Fruit fly (Drosophila melanogaster) whole organism, embryonic: Measurements from ENCODE around the gene CG42449.

Experiments
- Atf3 ChIP-seq: fragments of 200-800 bp; sonication (Bioruptor generic); optimal IDR thresholded peaks from 3 replicates; lab custom pipeline; 2016; ENCODE audit warnings: missing biosample characterization, missing genetic modification characterization
- CG10209 ChIP-seq: fragments of 200-800 bp; sonication (Bioruptor generic); optimal IDR thresholded peaks from 3 replicates; lab custom pipeline; 2017; ENCODE audit warnings: missing biosample characterization, mild to moderate bottlenecking, missing genetic modification characterization, missing genetic modification reagents
- CG10267 ChIP-seq: fragments of 200-800 bp; sonication (Bioruptor generic); optimal IDR thresholded peaks from 2 replicates; lab custom pipeline; 2018; ENCODE audit warnings: missing biosample characterization, mild to moderate bottlenecking, missing genetic modification characterization, moderate library complexity
- CG10274 ChIP-seq: fragments of 200-800 bp; sonication (Bioruptor generic); optimal IDR thresholded peaks from 3 replicates; lab custom pipeline; 2017; ENCODE audit warnings: missing biosample characterization, mild to moderate bottlenecking, missing genetic modification characterization
- CG10979 ChIP-seq: fragments of 200-800 bp; sonication (Bioruptor generic); optimal IDR thresholded peaks from 2 replicates; lab custom pipeline; 2018; ENCODE audit warnings: missing biosample characterization, mild to moderate bottlenecking, missing genetic modification characterization, moderate library complexity
- CG11504 ChIP-seq: fragments of 200-800 bp; sonication (Bioruptor generic); optimal IDR thresholded peaks from 3 replicates; lab custom pipeline; 2019; ENCODE audit warnings: missing biosample characterization, mild to moderate bottlenecking, missing genetic modification characterization, moderate library complexity
- CG12744 ChIP-seq: fragments of 200-800 bp; sonication (Bioruptor generic); optimal IDR thresholded peaks from 2 replicates; lab custom pipeline; 2016; ENCODE audit warnings: missing biosample characterization, missing genetic modification characterization
- CG15073 ChIP-seq: fragments of 200-800 bp; sonication (Bioruptor generic); optimal IDR thresholded peaks from 2 replicates; lab custom pipeline; 2016; ENCODE audit warnings: missing biosample characterization, missing genetic modification characterization
- CG16863 ChIP-seq: fragments of 200-800 bp; sonication (Bioruptor generic); optimal IDR thresholded peaks from 3 replicates; lab custom pipeline; 2016; ENCODE audit warnings: missing biosample characterization, missing genetic modification characterization
- CG2116 ChIP-seq: fragments of 200-800 bp; sonication (Bioruptor generic); optimal IDR thresholded peaks from 3 replicates; lab custom pipeline; 2018; ENCODE audit warnings: missing biosample characterization, mild to moderate bottlenecking, missing genetic modification characterization
- CG30431 ChIP-seq: fragments of 200-800 bp; sonication (Bioruptor generic); optimal IDR thresholded peaks from 2 replicates; lab custom pipeline; 2017; ENCODE audit warnings: missing biosample characterization, missing genetic modification characterization
- CG3065 ChIP-seq: fragments of 200-800 bp; sonication (Bioruptor generic); optimal IDR thresholded peaks from 2 replicates; lab custom pipeline; 2016; ENCODE audit warnings: missing biosample characterization, missing genetic modification characterization
- CG3163 ChIP-seq: fragments of 200-800 bp; sonication (Bioruptor generic); optimal IDR thresholded peaks from 3 replicates; lab custom pipeline; 2016; ENCODE audit warnings: missing biosample characterization, missing genetic modification characterization
- CG3995 ChIP-seq: fragments of 200-800 bp; sonication (Bioruptor generic); optimal IDR thresholded peaks from 3 replicates; lab custom pipeline; 2016; ENCODE audit warnings: missing biosample characterization, missing genetic modification characterization
- CG4854 ChIP-seq: fragments of 200-800 bp; sonication (Bioruptor generic); optimal IDR thresholded peaks from 2 replicates; lab custom pipeline; 2016; ENCODE audit warnings: missing biosample characterization, missing genetic modification characterization, inconsistent platforms
- CG5245 ChIP-seq: fragments of 200-800 bp; sonication (Bioruptor generic); optimal IDR thresholded peaks from 3 replicates; lab custom pipeline; 2016; ENCODE audit warnings: missing biosample characterization, missing genetic modification characterization
- CG7357 ChIP-seq: fragments of 200-800 bp; sonication (Bioruptor generic); IDR thresholded peaks from 3 replicates; pipeline ENCODE4 v1.3.6; 2022; ENCODE audit warnings: missing biosample characterization, missing genetic modification characterization
- CG7928 ChIP-seq: fragments of 200-800 bp; sonication (Bioruptor generic); optimal IDR thresholded peaks from 2 replicates; lab custom pipeline; 2017; ENCODE audit warnings: missing biosample characterization, mild to moderate bottlenecking, missing genetic modification characterization
- CG7963 ChIP-seq: fragments of 200-800 bp; sonication (Bioruptor generic); IDR thresholded peaks from 3 replicates; pipeline ENCODE4 v1.3.6; 2022; ENCODE audit warnings: missing biosample characterization, missing genetic modification characterization; ENCODE audit not compliant: partially characterized antibody
- CG8478 ChIP-seq: fragments of >200 bp; optimal IDR thresholded peaks from 2 replicates; lab custom pipeline; 2018
- CkIIα-i1 ChIP-seq: fragments of 200-800 bp; sonication (Bioruptor generic); IDR thresholded peaks from 2 replicates; pipeline ENCODE4 v1.3.6; 2022; ENCODE audit warnings: missing biosample characterization, missing genetic modification characterization
- D19A ChIP-seq: fragments of 200-800 bp; optimal IDR thresholded peaks from 3 replicates; lab custom pipeline; 2019; ENCODE audit warnings: missing biosample characterization, mild to moderate bottlenecking, missing genetic modification characterization, moderate library complexity
- Dp ChIP-seq: fragments of 200-800 bp; sonication (Bioruptor generic); optimal IDR thresholded peaks from 2 replicates; lab custom pipeline; 2018; ENCODE audit warnings: missing biosample characterization, mild to moderate bottlenecking, missing genetic modification characterization, moderate library complexity
- Elba2 ChIP-seq: fragments of 200-800 bp; sonication (Bioruptor generic); optimal IDR thresholded peaks from 3 replicates; lab custom pipeline; 2016; ENCODE audit warnings: missing biosample characterization, missing genetic modification characterization
- H15 ChIP-seq: fragments of 200-800 bp; sonication (Bioruptor generic); IDR thresholded peaks from 3 replicates; pipeline ENCODE4 v1.3.6; 2022; ENCODE audit warnings: missing biosample characterization, missing genetic modification characterization
- HHEX ChIP-seq: fragments of 200-800 bp; sonication (Bioruptor generic); optimal IDR thresholded peaks from 3 replicates; lab custom pipeline; 2017; ENCODE audit warnings: missing biosample characterization, mild to moderate bottlenecking, missing genetic modification characterization, missing genetic modification reagents
- HLH4C ChIP-seq: fragments of 200-800 bp; sonication (Bioruptor generic); IDR thresholded peaks from 3 replicates; pipeline ENCODE4 v1.3.6; 2022; ENCODE audit warnings: missing biosample characterization, missing genetic modification characterization; ENCODE audit not compliant: partially characterized antibody
- Hr39 ChIP-seq: fragments of >200 bp; optimal IDR thresholded peaks from 2 replicates; lab custom pipeline; 2017
- Hr51 ChIP-seq, 2 experiments: fragments of 200-800 bp; sonication (Bioruptor generic); optimal IDR thresholded peaks; 2 replicates in 1 of 2; 3 replicates in 1 of 2; lab custom pipeline; 2016 to 2018; ENCODE audit warnings: missing biosample characterization in 2 of 2, missing genetic modification characterization in 2 of 2, mild to moderate bottlenecking in 1 of 2, moderate library complexity in 1 of 2
- MTF-1 ChIP-seq: fragments of 200-800 bp; sonication (Bioruptor generic); optimal IDR thresholded peaks from 2 replicates; lab custom pipeline; 2018; ENCODE audit warnings: missing biosample characterization, mild to moderate bottlenecking, missing genetic modification characterization, borderline replicate concordance
- Myb ChIP-seq: fragments of 200-800 bp; sonication (Bioruptor generic); optimal IDR thresholded peaks from 2 replicates; lab custom pipeline; 2016; ENCODE audit warnings: missing biosample characterization, missing genetic modification characterization
- NK7.1 ChIP-seq: fragments of 200-800 bp; sonication (Bioruptor generic); optimal IDR thresholded peaks from 3 replicates; lab custom pipeline; 2016; ENCODE audit warnings: missing biosample characterization, missing genetic modification characterization
- Poxn ChIP-seq: fragments of 200-800 bp; sonication (Bioruptor generic); IDR thresholded peaks from 2 replicates; pipeline ENCODE4 v1.3.6; 2022; ENCODE audit warnings: missing biosample characterization, missing genetic modification characterization
- Rfx ChIP-seq: fragments of 200-800 bp; sonication (Bioruptor generic); IDR thresholded peaks from 2 replicates; pipeline ENCODE4 v1.3.6; 2022; ENCODE audit warnings: missing biosample characterization, missing genetic modification characterization
- Xbp1 ChIP-seq: fragments of 200-800 bp; sonication (Bioruptor generic); optimal IDR thresholded peaks from 3 replicates; lab custom pipeline; 2016; ENCODE audit warnings: missing biosample characterization, mild to moderate bottlenecking, missing genetic modification characterization
- al ChIP-seq: fragments of 200-800 bp; sonication (Bioruptor generic); IDR thresholded peaks from 2 replicates; pipeline ENCODE4 v1.3.6; 2022; ENCODE audit warnings: missing biosample characterization, missing genetic modification characterization
- dan ChIP-seq: fragments of 200-800 bp; sonication (Bioruptor generic); IDR thresholded peaks from 2 replicates; pipeline ENCODE4 v1.3.6; 2022; ENCODE audit warnings: missing biosample characterization, missing genetic modification characterization
- ewg ChIP-seq: fragments of 200-800 bp; sonication (Bioruptor generic); optimal IDR thresholded peaks from 3 replicates; lab custom pipeline; 2017; ENCODE audit warnings: mild to moderate bottlenecking, missing biosample characterization, missing genetic modification reagents, missing genetic modification characterization
- exex ChIP-seq: fragments of 200-800 bp; sonication (Bioruptor generic); optimal IDR thresholded peaks from 4 replicates; lab custom pipeline; 2018; ENCODE audit warnings: missing biosample characterization, mild to moderate bottlenecking, missing genetic modification characterization, moderate library complexity
- fu2 ChIP-seq: fragments of 200-800 bp; sonication (Bioruptor generic); optimal IDR thresholded peaks from 2 replicates; lab custom pipeline; 2016; ENCODE audit warnings: missing biosample characterization, missing genetic modification characterization
- hbn ChIP-seq: fragments of 200-800 bp; sonication (Bioruptor generic); IDR thresholded peaks from 2 replicates; pipeline ENCODE4 v1.3.6; 2022; ENCODE audit warnings: missing biosample characterization, missing genetic modification characterization; ENCODE audit not compliant: partially characterized antibody
- hkb ChIP-seq, 2 experiments: fragments of 200-800 bp in 1 of 2; fragments of >200 bp in 1 of 2; sonication (Bioruptor generic) in 1 of 2; IDR thresholded peaks in 1 of 2; optimal IDR thresholded peaks in 1 of 2; 2 replicates each; pipeline versions ENCODE4 v1.3.6 to Lab custom; 2017 to 2022; ENCODE audit warnings: missing biosample characterization in 1 of 2, missing genetic modification characterization in 1 of 2
- jing ChIP-seq: fragments of 200-800 bp; sonication (Bioruptor generic); optimal IDR thresholded peaks from 2 replicates; lab custom pipeline; 2018; ENCODE audit warnings: missing biosample characterization, mild to moderate bottlenecking, missing genetic modification characterization
- mam ChIP-seq: fragments of 200-800 bp; sonication (Bioruptor generic); optimal IDR thresholded peaks from 3 replicates; lab custom pipeline; 2016; ENCODE audit warnings: missing biosample characterization, missing genetic modification characterization
- pb ChIP-seq: fragments of 200-800 bp; sonication (Bioruptor generic); optimal IDR thresholded peaks from 3 replicates; lab custom pipeline; 2016; ENCODE audit warnings: missing biosample characterization, missing genetic modification characterization
- prd ChIP-seq, 3 experiments: fragments of >200 bp in 2 of 3; fragments of 200-800 bp in 1 of 3; sonication (Bioruptor generic) in 1 of 3; optimal IDR thresholded peaks in 2 of 3; IDR thresholded peaks in 1 of 3; 2 replicates in 2 of 3; 3 replicates in 1 of 3; pipeline versions ENCODE4 v1.3.6 to Lab custom; 2017 to 2022; ENCODE audit warnings: missing biosample characterization in 1 of 3, missing genetic modification characterization in 1 of 3
- sqz ChIP-seq: fragments of 200-800 bp; sonication (Bioruptor generic); optimal IDR thresholded peaks from 3 replicates; lab custom pipeline; 2018; ENCODE audit warnings: missing biosample characterization, mild to moderate bottlenecking, missing genetic modification characterization
- ttk ChIP-seq: fragments of 200-800 bp; sonication (Bioruptor generic); IDR thresholded peaks from 2 replicates; pipeline ENCODE4 v2.1.2; 2022; ENCODE audit warnings: missing biosample characterization, missing genetic modification characterization
- twi ChIP-seq: fragments of 200-800 bp; optimal IDR thresholded peaks from 2 replicates; lab custom pipeline; 2019; ENCODE audit warnings: missing biosample characterization, mild to moderate bottlenecking, missing genetic modification characterization, moderate library complexity
- vfl ChIP-seq: fragments of 200-800 bp; sonication (Bioruptor generic); optimal IDR thresholded peaks from 2 replicates; lab custom pipeline; 2016; ENCODE audit warnings: missing biosample characterization, missing genetic modification characterization
- wdn ChIP-seq: fragments of 200-800 bp; sonication (Bioruptor generic); IDR thresholded peaks from 2 replicates; pipeline ENCODE4 v1.3.6; 2022; ENCODE audit warnings: missing biosample characterization, missing genetic modification characterization

The CG42449 gene

dm6 chrX:5724744-5725185 is 41.7 kb downstream of the CG42449 start:
- TF ChIP-seq wdn (no peak), fu2 (no peak), hbn (no peak), pb (peak; percentile 21), CG3065 (GFP tag; lab: Kevin White, UChicago) (no peak), ttk (peak; percentile 32), vfl (GFP tag; lab: Kevin White, UChicago) (no peak), sqz (GFP tag; lab: Kevin White, UChicago) (peak; percentile 7), CG15073 (no peak), CG4854 (no peak), CG12744 (GFP tag; lab: Kevin White, UChicago) (no peak), CG10979 (tag; lab: Kevin White, UChicago) (peak; percentile 15), CG5245 (GFP tag; lab: Kevin White, UChicago) (peak; percentile 35), Poxn (GFP tag; lab: Robert Waterston, UW) (no peak), CG10274 (GFP tag; lab: Kevin White, UChicago) (peak; percentile 6), prd (optimal IDR thresholded peaks at IDR 0.05; lab: Kevin White, UChicago) (no peak), prd (GFP tag; IDR thresholded peaks at IDR 0.05; lab: Robert Waterston, UW) (peak; percentile 64), CG3995 (GFP tag; lab: Kevin White, UChicago) (no peak), Atf3 (no peak), CG7357 (GFP tag; lab: Robert Waterston, UW) (0 out of 3 replicates have a peak, but pooled peaks have one; percentile 36), ewg (GFP tag; lab: Kevin White, UChicago) (peak; percentile 54), exex (tag; lab: Kevin White, UChicago) (no peak), twi (tag; lab: Kevin White, UChicago) (no peak), Hr51 (GFP tag; optimal IDR thresholded peaks at IDR 0.05; lab: Kevin White, UChicago) (peak; percentile 33 to 38), CG3163 (GFP tag; lab: Kevin White, UChicago) (no peak), CG7963 (GFP tag; lab: Robert Waterston, UW) (no peak), CG10267 (tag; lab: Kevin White, UChicago) (no peak), CG11504 (tag; lab: Kevin White, UChicago) (peak; percentile 72), HLH4C (GFP tag; lab: Robert Waterston, UW) (no peak), Hr39 (lab: Kevin White, UChicago) (no peak), MTF-1 (GFP tag; lab: Kevin White, UChicago) (peak; percentile 61), dan (no peak), Elba2 (no peak), Xbp1 (GFP tag; lab: Kevin White, UChicago) (peak; percentile 45), mam (GFP tag; lab: Kevin White, UChicago) (peak; percentile 49), CG2116 (peak; percentile 27), H15 (GFP tag; lab: Robert Waterston, UW) (peak; percentile 30; the same call in 1 of the 3 replicates), Myb (GFP tag; lab: Kevin White, UChicago) (peak; percentile 4), jing (GFP tag; lab: Kevin White, UChicago) (no peak), CkIIα-i1 (no peak), CG16863 (peak; percentile 21), HHEX (GFP tag; lab: Kevin White, UChicago) (peak; percentile 28), al (no peak), D19A (peak; percentile 32), NK7.1 (GFP tag; lab: Kevin White, UChicago) (no peak), Rfx (GFP tag; lab: Robert Waterston, UW) (peak; percentile 45; the same call in 1 of the 2 replicates), CG8478 (lab: Kevin White, UChicago) (no peak), CG30431 (peak; percentile 17), CG10209 (peak; percentile 43), CG7928 (GFP tag; lab: Kevin White, UChicago) (no peak), hkb (optimal IDR thresholded peaks at IDR 0.05; lab: Kevin White, UChicago) (no peak), hkb (GFP tag; IDR thresholded peaks at IDR 0.05; lab: Robert Waterston, UW) (peak; percentile 46), Dp (GFP tag; lab: Kevin White, UChicago) (no peak)
